Fruit fly (Drosophila melanogaster) whole organism, wandering third instar larva: ENCODE data around the gene Argk2.

ENCODE experiments used
- Abd-B ChIP-seq: fragments of >200 bp; optimal IDR thresholded peaks from 2 replicates; lab custom pipeline; 2017; ENCODE audit warnings: missing biosample characterization, missing genetic modification characterization
- CG32264 ChIP-seq: fragments of 200-800 bp; sonication (Bioruptor generic); optimal IDR thresholded peaks from 2 replicates; lab custom pipeline; 2016; ENCODE audit warnings: missing biosample characterization, missing genetic modification characterization
- CG9705 ChIP-seq: fragments of 200-800 bp; sonication (Bioruptor generic); optimal IDR thresholded peaks from 2 replicates; lab custom pipeline; 2018; ENCODE audit warnings: missing biosample characterization, mild to moderate bottlenecking, missing genetic modification characterization
- CrebA ChIP-seq: fragments of 200-800 bp; sonication (Bioruptor generic); optimal IDR thresholded peaks from 2 replicates; lab custom pipeline; 2016; ENCODE audit warnings: missing biosample characterization, mild to moderate bottlenecking, missing genetic modification characterization, borderline replicate concordance
- Dfd ChIP-seq: fragments of >200 bp; optimal IDR thresholded peaks from 2 replicates; lab custom pipeline; 2017; ENCODE audit warnings: missing biosample characterization, missing genetic modification characterization
- Dif ChIP-seq: fragments of 200-275, 200-300 bp; sonication (Bioruptor generic); optimal IDR thresholded peaks from 2 replicates; lab custom pipeline; 2018; ENCODE audit warnings: missing biosample characterization, missing genetic modification characterization; ENCODE audit not compliant: partially characterized antibody
- GATAd ChIP-seq: sonication (Bioruptor generic); optimal IDR thresholded peaks from 2 replicates; lab custom pipeline; 2016; ENCODE audit warnings: missing biosample characterization, missing genetic modification characterization
- HLH106 ChIP-seq: fragments of 200-800 bp; optimal IDR thresholded peaks from 3 replicates; lab custom pipeline; 2019; ENCODE audit warnings: missing biosample characterization, mild to moderate bottlenecking, missing genetic modification characterization, moderate library complexity
- Hnf4 ChIP-seq: fragments of 200-800 bp; sonication (Bioruptor generic); optimal IDR thresholded peaks from 2 replicates; lab custom pipeline; 2016; ENCODE audit warnings: missing biosample characterization, mild to moderate bottlenecking, missing genetic modification characterization
- Hr78 ChIP-seq: fragments of >200 bp; optimal IDR thresholded peaks from 2 replicates; lab custom pipeline; 2017; ENCODE audit warnings: missing biosample characterization, missing genetic modification characterization
- Hr83 ChIP-seq: fragments of 200-300 bp; sonication (Bioruptor generic); optimal IDR thresholded peaks from 2 replicates; lab custom pipeline; 2016; ENCODE audit warnings: missing biosample characterization, mild to moderate bottlenecking, missing genetic modification characterization, moderate library complexity; ENCODE audit not compliant: poor library complexity, severe bottlenecking
- Jra ChIP-seq: sonication (Bioruptor generic); optimal IDR thresholded peaks from 2 replicates; lab custom pipeline; 2016; ENCODE audit warnings: missing biosample characterization, missing genetic modification characterization
- Mio ChIP-seq: sonication (Bioruptor generic); optimal IDR thresholded peaks from 2 replicates; lab custom pipeline; 2016; ENCODE audit warnings: missing biosample characterization, missing genetic modification characterization
- OdsH ChIP-seq: fragments of 200-800 bp; sonication (Bioruptor generic); optimal IDR thresholded peaks from 2 replicates; lab custom pipeline; 2016; ENCODE audit warnings: missing biosample characterization, mild to moderate bottlenecking, missing genetic modification characterization
- Rel ChIP-seq, 2 experiments: fragments of 200-800 bp; sonication (Bioruptor generic) in 1 of 2; optimal IDR thresholded peaks; 2 replicates in 1 of 2; 3 replicates in 1 of 2; lab custom pipeline; 2016 to 2019; ENCODE audit warnings: mild to moderate bottlenecking in 2 of 2, missing biosample characterization in 2 of 2, missing genetic modification characterization in 2 of 2, moderate library complexity in 1 of 2
- Sp1 ChIP-seq: fragments of 200-800 bp; sonication (Bioruptor generic); optimal IDR thresholded peaks from 3 replicates; lab custom pipeline; 2019; ENCODE audit warnings: missing biosample characterization, mild to moderate bottlenecking, missing genetic modification characterization, moderate library complexity
- Vsx2 ChIP-seq: fragments of 200-300, 225-300 bp; sonication (Bioruptor generic); optimal IDR thresholded peaks from 2 replicates; lab custom pipeline; 2018; ENCODE audit warnings: missing biosample characterization, missing genetic modification characterization; ENCODE audit not compliant: partially characterized antibody
- br ChIP-seq: fragments of 200-800 bp; sonication (Bioruptor generic); optimal IDR thresholded peaks from 2 replicates; lab custom pipeline; 2016; ENCODE audit warnings: missing biosample characterization, missing genetic modification characterization
- brk ChIP-seq: fragments of 200-800 bp; sonication (Bioruptor generic); optimal IDR thresholded peaks from 2 replicates; lab custom pipeline; 2016; ENCODE audit warnings: missing biosample characterization, mild to moderate bottlenecking, missing genetic modification characterization
- dl ChIP-seq, 2 experiments: fragments of 175-275, 200-275 bp in 1 of 2; fragments of 200-275 bp in 1 of 2; sonication (Bioruptor generic); optimal IDR thresholded peaks; lab custom pipeline; 2018; ENCODE audit warnings: mild to moderate bottlenecking in 2 of 2, missing biosample characterization in 2 of 2, missing genetic modification characterization in 2 of 2, moderate library complexity in 2 of 2; ENCODE audit not compliant: partially characterized antibody in 2 of 2, insufficient read depth in 1 of 2
- dmrt93B ChIP-seq: fragments of 200-800 bp; sonication (Bioruptor generic); optimal IDR thresholded peaks from 2 replicates; lab custom pipeline; 2018; ENCODE audit warnings: missing biosample characterization, mild to moderate bottlenecking, missing genetic modification characterization
- ey ChIP-seq: fragments of 200-800 bp; sonication (Bioruptor generic); optimal IDR thresholded peaks from 2 replicates; lab custom pipeline; 2016; ENCODE audit warnings: missing biosample characterization, missing genetic modification characterization
- foxo ChIP-seq, 2 experiments: fragments of 200-800 bp; sonication (Bioruptor generic); optimal IDR thresholded peaks; 2 replicates in 1 of 2; 3 replicates in 1 of 2; lab custom pipeline; 2016 to 2017; ENCODE audit warnings: missing biosample characterization in 2 of 2, missing genetic modification characterization in 2 of 2
- fru ChIP-seq: fragments of 200-800 bp; sonication (Bioruptor generic); optimal IDR thresholded peaks from 3 replicates; lab custom pipeline; 2016; ENCODE audit warnings: missing biosample characterization, mild to moderate bottlenecking, missing genetic modification characterization
- h ChIP-seq: fragments of 200-800 bp; sonication (Bioruptor generic); optimal IDR thresholded peaks from 3 replicates; lab custom pipeline; 2016; ENCODE audit warnings: missing biosample characterization, mild to moderate bottlenecking, missing genetic modification characterization
- jim ChIP-seq: fragments of 175-275, 200-325 bp; sonication (Bioruptor generic); optimal IDR thresholded peaks from 2 replicates; lab custom pipeline; 2016; ENCODE audit warnings: missing biosample characterization, mild to moderate bottlenecking, missing genetic modification characterization
- pan ChIP-seq: fragments of >200 bp; optimal IDR thresholded peaks from 2 replicates; lab custom pipeline; 2017
- psq ChIP-seq: fragments of 200-800 bp; sonication (Bioruptor generic); optimal IDR thresholded peaks from 3 replicates; lab custom pipeline; 2017; ENCODE audit warnings: missing biosample characterization, mild to moderate bottlenecking, missing genetic modification characterization, moderate library complexity
- rgr ChIP-seq: fragments of 200-800 bp; sonication (Bioruptor generic); optimal IDR thresholded peaks from 3 replicates; lab custom pipeline; 2016; ENCODE audit warnings: missing biosample characterization, mild to moderate bottlenecking, missing genetic modification characterization
- sage ChIP-seq: fragments of 200-800 bp; sonication (Bioruptor generic); optimal IDR thresholded peaks from 2 replicates; lab custom pipeline; 2016; ENCODE audit warnings: missing biosample characterization, mild to moderate bottlenecking, missing genetic modification characterization
- sv ChIP-seq: fragments of 200-800 bp; sonication (Bioruptor generic); optimal IDR thresholded peaks from 3 replicates; lab custom pipeline; 2016; ENCODE audit warnings: missing biosample characterization, missing genetic modification characterization
- tai ChIP-seq: sonication (Bioruptor generic); optimal IDR thresholded peaks from 2 replicates; lab custom pipeline; 2016; ENCODE audit warnings: missing biosample characterization, missing genetic modification characterization
- usp ChIP-seq: fragments of >200 bp; optimal IDR thresholded peaks from 2 replicates; lab custom pipeline; 2017; ENCODE audit warnings: missing biosample characterization, missing genetic modification characterization
- woc ChIP-seq: sonication (Bioruptor generic); optimal IDR thresholded peaks from 2 replicates; lab custom pipeline; 2016; ENCODE audit warnings: missing biosample characterization, mild to moderate bottlenecking, missing genetic modification characterization

The Argk2 gene

DNA sequence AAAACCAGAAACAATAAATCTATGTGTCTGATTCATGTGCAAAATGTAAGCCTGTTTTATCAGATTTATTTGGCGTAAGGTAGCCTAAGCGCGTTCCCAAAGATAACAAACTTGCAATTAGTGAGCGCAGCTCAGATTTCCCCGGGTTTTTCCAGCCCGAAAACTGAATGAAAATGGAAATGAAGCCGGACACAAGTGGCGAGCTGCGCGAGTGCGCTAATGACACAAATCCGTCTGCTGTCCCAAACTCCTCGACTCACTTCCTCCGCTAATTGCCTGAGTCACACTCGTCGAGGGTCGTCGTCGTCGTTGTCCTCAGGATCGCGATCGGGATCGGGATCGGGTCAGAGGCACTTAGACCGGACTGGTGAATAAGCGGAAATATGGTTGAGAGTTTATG is 44.7 kb upstream of the Argk2 start:
- no peak for TF ChIP-seq Rel (GFP tag; optimal IDR thresholded peaks at IDR 0.05; lab: Kevin White, UChicago)
- TF ChIP-seq Rel (tag; optimal IDR thresholded peaks at IDR 0.05; lab: Kevin White, UChicago): no peak
- TF ChIP-seq sage: no peak
- TF ChIP-seq pan: no peak
- TF ChIP-seq foxo (GFP tag; optimal IDR thresholded peaks at IDR 0.05; lab: Kevin White, UChicago): no peak
- no peak for TF ChIP-seq CrebA (GFP tag; lab: Kevin White, UChicago)
- no peak for TF ChIP-seq GATAd (GFP tag; lab: Kevin White, UChicago)
- no peak for TF ChIP-seq ey (GFP tag; lab: Kevin White, UChicago)
- no peak for TF ChIP-seq CG32264
- TF ChIP-seq jim (GFP tag; lab: Kevin White, UChicago): no peak
- TF ChIP-seq woc (GFP tag; lab: Kevin White, UChicago): no peak
- no peak for TF ChIP-seq Hnf4 (GFP tag; lab: Kevin White, UChicago)
- no peak for TF ChIP-seq psq (GFP tag; lab: Kevin White, UChicago)
- TF ChIP-seq Sp1: no peak

DNA sequence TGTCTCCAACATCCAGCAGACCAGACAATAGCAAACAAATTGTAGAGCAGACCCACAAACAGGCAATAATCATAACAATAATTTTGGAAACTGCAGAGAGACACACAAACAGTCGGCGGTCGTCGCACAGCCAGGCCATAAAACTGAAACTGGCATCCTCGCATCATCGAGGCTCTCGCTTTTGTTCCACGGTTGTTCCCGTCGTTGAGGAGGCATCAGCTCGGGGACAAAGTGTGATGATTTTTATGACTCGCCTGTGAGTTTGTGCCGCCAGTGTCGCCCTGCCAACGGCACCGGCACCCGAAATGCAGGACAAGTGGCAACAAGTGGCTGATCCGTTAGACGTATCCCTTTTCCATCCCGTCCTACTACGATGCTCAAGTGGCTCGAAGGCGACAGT is 43.9 kb upstream of the Argk2 start:
- no peak for TF ChIP-seq fru (GFP tag; lab: Kevin White, UChicago)
- TF ChIP-seq ey (GFP tag; lab: Kevin White, UChicago): no peak
- no peak for TF ChIP-seq tai (GFP tag; lab: Kevin White, UChicago)
- TF ChIP-seq jim (GFP tag; lab: Kevin White, UChicago): no peak
- no peak for TF ChIP-seq usp
- TF ChIP-seq GATAd (GFP tag; lab: Kevin White, UChicago): no peak
- no peak for TF ChIP-seq Hr78
- TF ChIP-seq br (GFP tag; lab: Kevin White, UChicago): no peak
- no peak for TF ChIP-seq brk (GFP tag; lab: Kevin White, UChicago)
- TF ChIP-seq Dif (GFP tag; lab: Kevin White, UChicago): no peak
- no peak for TF ChIP-seq HLH106 (tag; lab: Kevin White, UChicago)
- no peak for TF ChIP-seq Jra (GFP tag; lab: Kevin White, UChicago)
- no peak for TF ChIP-seq dmrt93B (GFP tag; lab: Kevin White, UChicago)
- TF ChIP-seq Sp1: no peak
- no peak for TF ChIP-seq rgr (GFP tag; lab: Kevin White, UChicago)
- no peak for TF ChIP-seq pan
- TF ChIP-seq Abd-B: no peak
- TF ChIP-seq Mio (GFP tag; lab: Kevin White, UChicago): no peak
- TF ChIP-seq foxo (GFP tag; optimal IDR thresholded peaks at IDR 0.05; lab: Kevin White, UChicago): no peak
- TF ChIP-seq Vsx2: no peak

DNA sequence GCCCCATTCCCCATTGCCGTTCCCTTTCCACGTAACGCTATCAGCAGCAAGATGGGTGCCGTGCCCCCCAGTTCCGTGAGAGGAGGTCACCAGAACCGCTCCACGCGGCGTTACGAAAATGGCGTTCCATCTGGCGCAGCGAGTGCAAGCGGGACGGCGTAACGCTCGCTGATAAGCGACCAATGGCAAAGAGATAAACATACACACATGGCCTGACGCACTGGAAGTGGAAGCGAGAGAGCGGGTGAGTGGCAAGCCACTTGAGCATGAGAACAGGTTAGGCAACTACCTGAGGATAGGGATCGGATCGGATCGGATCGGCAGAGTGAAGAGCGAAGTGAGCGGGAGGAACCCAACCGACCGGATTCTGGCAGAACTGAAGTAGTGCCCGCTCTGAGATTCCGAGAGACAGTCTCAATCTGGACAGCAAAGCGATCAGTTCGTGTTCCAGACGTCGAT is 42.4 kb upstream of the Argk2 start, which contains the start of gene Doc3:
Gene Doc3, plus strand, starts transcription at position 409 of the 459 bp plus-strand sequence.
- peak; percentile 40 to 70 for TF ChIP-seq dl (GFP tag; optimal IDR thresholded peaks at IDR 0.05; lab: Kevin White, UChicago; ENCODE audit: insufficient read depth in 1 of 2, partially characterized antibody in 2 of 2)
- TF ChIP-seq Dif (GFP tag; lab: Kevin White, UChicago): peak; percentile 93
- peak; percentile 95 for TF ChIP-seq Vsx2
- TF ChIP-seq CG9705 (GFP tag; lab: Kevin White, UChicago): no peak
- TF ChIP-seq Dfd (GFP tag; lab: Kevin White, UChicago): no peak
- no peak for TF ChIP-seq br (GFP tag; lab: Kevin White, UChicago)
- no peak for TF ChIP-seq Rel (GFP tag; optimal IDR thresholded peaks at IDR 0.05; lab: Kevin White, UChicago)
- peak; percentile 11 for TF ChIP-seq Rel (tag; optimal IDR thresholded peaks at IDR 0.05; lab: Kevin White, UChicago)

DNA sequence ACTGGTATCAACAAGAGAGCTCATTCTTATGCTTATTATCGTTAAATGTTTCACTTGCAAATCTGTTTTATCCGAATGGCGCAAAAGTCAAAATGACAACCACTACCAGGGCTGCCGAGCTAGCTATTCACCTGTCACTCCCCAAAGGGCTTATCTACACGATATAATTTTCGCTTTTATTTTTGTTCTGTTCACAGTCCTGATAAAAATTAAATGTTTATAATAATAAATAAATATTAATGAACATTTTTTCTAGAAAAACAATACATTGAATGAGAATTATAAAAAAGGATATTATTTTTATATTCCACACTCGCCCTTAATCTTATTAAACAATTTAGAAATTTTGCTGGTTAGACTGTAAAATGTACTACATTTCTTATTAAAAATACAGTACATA is 37.5 kb upstream of the Argk2 start, which contains the start of gene CG5194:
Gene CG5194, minus strand, starts transcription at position 101 of the 400 bp plus-strand sequence.
- TF ChIP-seq jim (GFP tag; lab: Kevin White, UChicago): no peak
- no peak for TF ChIP-seq Hr83 (GFP tag; lab: Kevin White, UChicago)
- no peak for TF ChIP-seq h
- TF ChIP-seq woc (GFP tag; lab: Kevin White, UChicago): no peak
- TF ChIP-seq sv: no peak
- no peak for TF ChIP-seq HLH106 (tag; lab: Kevin White, UChicago)
- TF ChIP-seq Mio (GFP tag; lab: Kevin White, UChicago): no peak
- TF ChIP-seq OdsH (GFP tag; lab: Kevin White, UChicago): no peak
- no peak for TF ChIP-seq Hr78
- TF ChIP-seq Rel (GFP tag; optimal IDR thresholded peaks at IDR 0.05; lab: Kevin White, UChicago): no peak
- TF ChIP-seq Rel (tag; optimal IDR thresholded peaks at IDR 0.05; lab: Kevin White, UChicago): no peak
- TF ChIP-seq foxo (GFP tag; optimal IDR thresholded peaks at IDR 0.05; lab: Kevin White, UChicago): no peak
- TF ChIP-seq dl (GFP tag; optimal IDR thresholded peaks at IDR 0.05; lab: Kevin White, UChicago; ENCODE audit: insufficient read depth in 1 of 2, partially characterized antibody in 2 of 2): no peak
- TF ChIP-seq Hnf4 (GFP tag; lab: Kevin White, UChicago): no peak
- TF ChIP-seq, all 38 proteins: peak for 0
